Worm (Caenorhabditis elegans) whole organism, L1 larva: ENCODE data around the gene snb-1.
A peak's percentile ranks its signal among the peaks of the same experiment; 100 is the strongest.

Experiments
- Y116A8C.19 ChIP-seq: sonication (generic microtip); optimal IDR thresholded peaks from 2 replicates; lab custom pipeline; 2016; ENCODE audit warnings: missing compliant biosample characterization, missing genetic modification characterization, borderline replicate concordance
- ama-1 ChIP-seq: fragments of 150-350 bp; optimal IDR thresholded peaks from 2 replicates; lab custom pipeline; 2014
- blmp-1 ChIP-seq: fragments of 150-350 bp; optimal IDR thresholded peaks from 2 replicates; lab custom pipeline; 2014; ENCODE audit warnings: missing biosample characterization, missing genetic modification characterization
- ceh-82 ChIP-seq, 3 experiments: fragments of 150-350 bp in 1 of 3; sonication (generic microtip) in 2 of 3; optimal IDR thresholded peaks; 2 replicates each; lab custom pipeline; 2014 to 2017; ENCODE audit warnings: missing biosample characterization in 3 of 3, missing genetic modification characterization in 3 of 3
- hlh-17 ChIP-seq: fragments of 200-800 bp; sonication (Bioruptor generic); optimal IDR thresholded peaks from 2 replicates; lab custom pipeline; 2018; ENCODE audit warnings: missing genetic modification characterization, mild to moderate bottlenecking, missing compliant biosample characterization, moderate library complexity, borderline replicate concordance
- lin-13 ChIP-seq: fragments of 150-350 bp; optimal IDR thresholded peaks from 2 replicates; lab custom pipeline; 2014; ENCODE audit warnings: missing biosample characterization, missing genetic modification reagents, missing genetic modification characterization
- snpc-4 ChIP-seq: fragments of 150-350 bp; optimal IDR thresholded peaks from 2 replicates; lab custom pipeline; 2014; ENCODE audit warnings: missing biosample characterization, missing genetic modification characterization
- tbx-2 ChIP-seq: sonication (generic microtip); optimal IDR thresholded peaks from 2 replicates; lab custom pipeline; 2016; ENCODE audit warnings: missing genetic modification characterization, missing compliant biosample characterization
- zag-1 ChIP-seq: fragments of 150-350 bp; optimal IDR thresholded peaks from 2 replicates; lab custom pipeline; 2014; ENCODE audit warnings: missing biosample characterization, missing genetic modification characterization

DNA sequence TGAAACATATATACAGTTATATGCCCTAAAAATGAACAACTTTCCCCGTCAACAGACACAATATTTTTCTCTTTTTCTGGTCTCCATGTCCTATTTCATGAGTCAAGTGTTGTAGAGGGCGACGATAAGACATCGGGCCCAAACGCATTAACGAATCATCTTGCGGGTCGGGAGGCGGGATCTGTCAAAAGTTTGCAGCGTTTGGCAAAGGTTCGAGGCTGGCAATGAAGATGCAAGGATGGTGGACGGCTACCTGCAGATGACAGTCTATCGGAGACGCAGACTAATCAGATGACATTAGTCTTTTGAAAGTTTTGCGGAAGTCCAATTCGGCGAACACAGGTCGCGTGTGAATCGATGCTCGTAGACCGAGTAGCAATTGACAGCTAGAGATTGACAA, 35.5 kb downstream of the snb-1 start:
- TF ChIP-seq hlh-17 (no peak), tbx-2 (tag; lab: Kevin White, UChicago) (no peak), snpc-4 (tag; lab: Kevin White, UChicago) (no peak), zag-1 (no peak), ama-1 (lab: Kevin White, UChicago) (no peak), lin-13 (GFP tag; lab: Kevin White, UChicago) (no peak), Y116A8C.19 (tag; lab: Kevin White, UChicago) (no peak), ceh-82 (tag; optimal IDR thresholded peaks at IDR 0.05; lab: Kevin White, UChicago) (no peak), blmp-1 (peak; percentile 7)
